In the genomic region with DNA sequence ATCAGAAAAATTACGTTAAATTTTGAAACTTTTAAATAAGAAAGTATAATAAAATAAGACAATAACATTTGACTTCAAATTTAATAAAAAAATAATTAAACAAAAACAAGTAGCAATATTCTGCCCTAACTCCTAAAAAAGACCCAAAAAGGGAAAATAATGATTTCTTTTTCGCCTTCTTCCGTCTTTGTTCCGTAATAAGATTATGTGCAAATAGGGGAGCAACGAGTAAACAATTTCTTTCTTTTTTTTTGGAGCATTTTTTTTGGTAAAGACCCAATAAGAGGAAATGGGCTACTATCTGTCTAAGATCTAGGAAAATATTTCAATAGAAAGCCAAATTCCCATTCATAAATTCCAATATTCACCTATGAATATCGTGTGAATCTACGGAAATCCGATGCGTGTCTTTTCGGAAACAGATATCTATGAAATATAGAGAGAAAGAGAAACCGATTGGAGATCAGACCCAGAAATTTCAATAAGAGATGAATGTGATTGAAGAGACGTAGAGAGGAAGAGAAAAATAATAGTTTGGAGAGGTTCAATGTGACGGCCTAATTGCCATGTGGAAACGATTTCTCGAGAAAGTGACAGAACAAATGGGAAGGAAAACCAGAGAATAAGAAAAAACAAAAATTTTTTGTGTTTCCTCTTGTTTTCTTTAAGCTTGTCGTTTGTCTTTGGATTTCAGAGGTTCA, we compare ENCODE assay signal across 4 worm cellular contexts.
TF ChIP-seq lines count a peak whose summit lies in the region.

No protein-coding gene starts in this region.

TF ChIP-seq in whole organism, L1 larva, 84 proteins besides CTCF, POLR2A, EP300 and RAD21 (continued from another document and continues in another):
- peak; percentile 19 for TF ChIP-seq mep-1 (tag; optimal IDR thresholded peaks at IDR 0.05; lab: Kevin White, UChicago)
- TF ChIP-seq C34B4.2 (tag; optimal IDR thresholded peaks at IDR 0.05; lab: Kevin White, UChicago), result no peak
- TF ChIP-seq sup-37 (GFP tag; optimal IDR thresholded peaks at IDR 0.05; lab: Kevin White, UChicago), result no peak
- no peak for TF ChIP-seq zip-4 (GFP tag; optimal IDR thresholded peaks at IDR 0.05; lab: Kevin White, UChicago)
- TF ChIP-seq ama-1 (optimal IDR thresholded peaks at IDR 0.05; lab: Kevin White, UChicago), result no peak
- TF ChIP-seq lin-39 (tag; optimal IDR thresholded peaks at IDR 0.05; lab: Kevin White, UChicago), result no peak
- TF ChIP-seq egl-13 (tag; optimal IDR thresholded peaks at IDR 0.05; lab: Kevin White, UChicago), result no peak
- TF ChIP-seq nhr-84 (tag; optimal IDR thresholded peaks at IDR 0.05; lab: Kevin White, UChicago), result no peak
- TF ChIP-seq ceh-82 (tag; optimal IDR thresholded peaks at IDR 0.05; lab: Kevin White, UChicago), result no peak
- no peak for TF ChIP-seq zag-1 (tag; optimal IDR thresholded peaks at IDR 0.05; lab: Kevin White, UChicago)
- TF ChIP-seq ets-5 (GFP tag; IDR thresholded peaks at IDR 0.05; lab: Robert Waterston, UW), result no peak
- no peak for TF ChIP-seq lin-13 (GFP tag; optimal IDR thresholded peaks at IDR 0.05; lab: Kevin White, UChicago)
- TF ChIP-seq fkh-8 (tag; optimal IDR thresholded peaks at IDR 0.05; lab: Kevin White, UChicago), result no peak
- TF ChIP-seq unc-62 (GFP tag; optimal IDR thresholded peaks at IDR 0.05; lab: Kevin White, UChicago), result no peak
- TF ChIP-seq grh-1 (GFP tag; IDR thresholded peaks at IDR 0.05; lab: Robert Waterston, UW), result no peak
- TF ChIP-seq sptf-1 (tag; optimal IDR thresholded peaks at IDR 0.05; lab: Kevin White, UChicago), result no peak
- peak; percentile 80 for TF ChIP-seq dsc-1 (tag; optimal IDR thresholded peaks at IDR 0.05; lab: Kevin White, UChicago)
- no peak for TF ChIP-seq mef-2 (tag; optimal IDR thresholded peaks at IDR 0.05; lab: Kevin White, UChicago)
- TF ChIP-seq mab-9 (GFP tag; IDR thresholded peaks at IDR 0.05; lab: Robert Waterston, UW), result no peak
- no peak for TF ChIP-seq tbx-2 (tag; optimal IDR thresholded peaks at IDR 0.05; lab: Kevin White, UChicago)
- no peak for TF ChIP-seq isw-1 (GFP tag; IDR thresholded peaks at IDR 0.05; lab: Robert Waterston, UW)
- TF ChIP-seq fkh-10 (GFP tag; optimal IDR thresholded peaks at IDR 0.05; lab: Kevin White, UChicago), result no peak
- no peak for TF ChIP-seq ceh-90 (tag; optimal IDR thresholded peaks at IDR 0.05; lab: Kevin White, UChicago)
- TF ChIP-seq ceh-88 (GFP tag; IDR thresholded peaks at IDR 0.05; lab: Robert Waterston, UW), result no peak
- peak; percentile 88 for TF ChIP-seq blmp-1 (tag; optimal IDR thresholded peaks at IDR 0.05; lab: Kevin White, UChicago)
- no peak for TF ChIP-seq F16B12.6 (tag; optimal IDR thresholded peaks at IDR 0.05; lab: Kevin White, UChicago)
- TF ChIP-seq nhr-85 (tag; lab: Kevin White, UChicago), result peak; percentile 84
- no peak for TF ChIP-seq hlh-17 (GFP tag; optimal IDR thresholded peaks at IDR 0.05; lab: Kevin White, UChicago; ENCODE audit: borderline replicate concordance)
- TF ChIP-seq xbp-1 (tag; optimal IDR thresholded peaks at IDR 0.05; lab: Kevin White, UChicago), result no peak
- TF ChIP-seq snu-23 (GFP tag; optimal IDR thresholded peaks at IDR 0.05; lab: Kevin White, UChicago), result peak; percentile 60
- TF ChIP-seq efl-3 (GFP tag; optimal IDR thresholded peaks at IDR 0.05; lab: Kevin White, UChicago), result no peak
- TF ChIP-seq nhr-76 (tag; optimal IDR thresholded peaks at IDR 0.05; lab: Kevin White, UChicago), result no peak
- no peak for TF ChIP-seq pax-3 (tag; optimal IDR thresholded peaks at IDR 0.05; lab: Kevin White, UChicago)

TF ChIP-seq in whole organism, L3 larva, 47 proteins besides CTCF, POLR2A, EP300 and RAD21 (continued from another document):
- TF ChIP-seq nhr-25 (tag; optimal IDR thresholded peaks at IDR 0.05; lab: Kevin White, UChicago) (peak; percentile 6), ztf-4 (tag; optimal IDR thresholded peaks at IDR 0.05; lab: Kevin White, UChicago) (no peak), aly-2 (tag; optimal IDR thresholded peaks at IDR 0.05; lab: Kevin White, UChicago) (no peak), nhr-76 (tag; optimal IDR thresholded peaks at IDR 0.05; lab: Kevin White, UChicago) (no peak), daf-12 (tag; optimal IDR thresholded peaks at IDR 0.05; lab: Kevin White, UChicago) (no peak), nhr-77 (tag; optimal IDR thresholded peaks at IDR 0.05; lab: Kevin White, UChicago) (no peak), hmg-11 (tag; optimal IDR thresholded peaks at IDR 0.05; lab: Kevin White, UChicago) (peak; percentile 13), nfya-1 (tag; optimal IDR thresholded peaks at IDR 0.05; lab: Kevin White, UChicago; ENCODE audit: insufficient read depth) (no peak), lin-39 (tag; optimal IDR thresholded peaks at IDR 0.05; lab: Kevin White, UChicago) (no peak), unc-39 (tag; optimal IDR thresholded peaks at IDR 0.05; lab: Kevin White, UChicago) (no peak), tbx-2 (tag; optimal IDR thresholded peaks at IDR 0.05; lab: Kevin White, UChicago) (no peak), fkh-2 (tag; optimal IDR thresholded peaks at IDR 0.05; lab: Kevin White, UChicago) (no peak), elt-2 (tag; optimal IDR thresholded peaks at IDR 0.05; lab: Kevin White, UChicago) (no peak), nhr-237 (tag; optimal IDR thresholded peaks at IDR 0.05; lab: Kevin White, UChicago) (no peak), nhr-23 (tag; optimal IDR thresholded peaks at IDR 0.05; lab: Kevin White, UChicago) (peak; percentile 42), ceh-9 (tag; optimal IDR thresholded peaks at IDR 0.05; lab: Kevin White, UChicago) (no peak), ceh-28 (tag; optimal IDR thresholded peaks at IDR 0.05; lab: Kevin White, UChicago) (peak; percentile 7), skn-1 (tag; optimal IDR thresholded peaks at IDR 0.05; lab: Kevin White, UChicago) (no peak)
TF ChIP-seq in whole organism, L3 larva: peak in this region for 5.

TF ChIP-seq in whole organism, L4 larva, 104 proteins besides CTCF, POLR2A, EP300 and RAD21 (continued from another document):
- peak in 1 of 2 experiments; percentile 22 for TF ChIP-seq lsy-2 (tag; optimal IDR thresholded peaks at IDR 0.05; lab: Kevin White, UChicago)
- peak; percentile 16 for TF ChIP-seq nhr-28 (tag; optimal IDR thresholded peaks at IDR 0.05; lab: Kevin White, UChicago)
- peak in 1 of 2 experiments; percentile 43 for TF ChIP-seq mdl-1 (tag; optimal IDR thresholded peaks at IDR 0.05; lab: Kevin White, UChicago)
- peak; percentile 5 for TF ChIP-seq mep-1 (tag; optimal IDR thresholded peaks at IDR 0.05; lab: Kevin White, UChicago)
- no peak for TF ChIP-seq hif-1 (tag; optimal IDR thresholded peaks at IDR 0.05; lab: Kevin White, UChicago)
- TF ChIP-seq hlh-30 (tag; optimal IDR thresholded peaks at IDR 0.05; lab: Kevin White, UChicago; ENCODE audit: insufficient read depth), result peak; percentile 71
- TF ChIP-seq ztf-7 (tag; optimal IDR thresholded peaks at IDR 0.05; lab: Kevin White, UChicago), result no peak
- no peak for TF ChIP-seq ama-1 (optimal IDR thresholded peaks at IDR 0.05; lab: Kevin White, UChicago)
- TF ChIP-seq ceh-28 (tag; optimal IDR thresholded peaks at IDR 0.05; lab: Kevin White, UChicago), result no peak
- no peak for TF ChIP-seq arid-1 (GFP tag; conservative IDR thresholded peaks at IDR 0.05; lab: Robert Waterston, UW)
TF ChIP-seq in whole organism, L4 larva: peak in this region for 9.

TF ChIP-seq in whole organism, mixed stage, embryonic, 35 proteins besides CTCF, POLR2A, EP300 and RAD21 (continued from another document):
- TF ChIP-seq ceh-39 (tag; optimal IDR thresholded peaks at IDR 0.05; lab: Kevin White, UChicago), result no peak
- no peak for TF ChIP-seq flh-1 (GFP tag; optimal IDR thresholded peaks at IDR 0.05; lab: Kevin White, UChicago)
- no peak for TF ChIP-seq ham-2 (GFP tag; optimal IDR thresholded peaks at IDR 0.05; lab: Kevin White, UChicago)
- no peak for TF ChIP-seq nhr-12 (tag; optimal IDR thresholded peaks at IDR 0.05; lab: Kevin White, UChicago)
- no peak for TF ChIP-seq pha-4 (tag; optimal IDR thresholded peaks at IDR 0.05; lab: Kevin White, UChicago)
TF ChIP-seq in whole organism, mixed stage, embryonic: peak in this region for 3.
